Worm (Caenorhabditis elegans) whole organism, L4/young adult: ENCODE data around the gene D2045.8.

Experiments
- W03F9.2 ChIP-seq: fragments of 150-350 bp; optimal IDR thresholded peaks from 2 replicates; lab custom pipeline; 2014; ENCODE audit warnings: missing biosample characterization, missing genetic modification characterization
- dao-5 ChIP-seq: sonication (generic microtip); optimal IDR thresholded peaks from 2 replicates; lab custom pipeline; 2016; ENCODE audit warnings: missing genotype, missing genetic modification characterization, moderate library complexity, missing compliant biosample characterization
- him-1 ChIP-seq: sonication (generic microtip); optimal IDR thresholded peaks from 2 replicates; lab custom pipeline; 2016; ENCODE audit warnings: missing genotype, missing genetic modification reagents, missing genetic modification characterization, missing compliant biosample characterization

The D2045.8 gene

ce11 chrIII:10520523-10520922 is 38.4 kb downstream of the D2045.8 start, which contains the start of gene unc-49:
Gene unc-49 (plus strand): TSS chrIII:10520762.
- TF ChIP-seq W03F9.2: no peak
- TF ChIP-seq him-1 (tag; lab: Kevin White, UChicago): no peak
- no peak for TF ChIP-seq dao-5

- TF ChIP-seq W03F9.2: no peak
- TF ChIP-seq him-1 (tag; lab: Kevin White, UChicago): no peak
- TF ChIP-seq dao-5: no peak
These were observed 39.1 kb downstream of the D2045.8 start for ce11 chrIII:10521219-10521618.

ce11 chrIII:10523025-10523424 is 40.9 kb downstream of the D2045.8 start:
- no peak for TF ChIP-seq W03F9.2
- no peak for TF ChIP-seq dao-5
- TF ChIP-seq him-1 (tag; lab: Kevin White, UChicago): no peak

ce11 chrIII:10524823-10525222 is 42.7 kb downstream of the D2045.8 start:
- TF ChIP-seq W03F9.2 (no peak), dao-5 (no peak), him-1 (tag; lab: Kevin White, UChicago) (no peak)

ce11 chrIII:10525927-10526326 is 43.8 kb downstream of the D2045.8 start:
- TF ChIP-seq W03F9.2 (no peak), him-1 (tag; lab: Kevin White, UChicago) (no peak), dao-5 (no peak)

ce11 chrIII:10527446-10527845 is 45.4 kb downstream of the D2045.8 start:
- TF ChIP-seq W03F9.2 (no peak), him-1 (tag; lab: Kevin White, UChicago) (no peak), dao-5 (no peak)

- no peak for TF ChIP-seq him-1 (tag; lab: Kevin White, UChicago)
- no peak for TF ChIP-seq W03F9.2
- no peak for TF ChIP-seq dao-5
These were observed 51.2 kb downstream of the D2045.8 start for ce11 chrIII:10533310-10533709.
